4 fruit fly cellular contexts compared by ENCODE assay signal in genomic region chr3L:18640584-18641527, dm6.
TF ChIP-seq lines count a peak whose summit lies in the region.

No protein-coding gene starts in this region.

TF ChIP-seq in whole organism, adult, 20 proteins besides CTCF, POLR2A, EP300 and RAD21 (continued from another document):
- TF ChIP-seq cic (GFP tag; optimal IDR thresholded peaks at IDR 0.05; lab: Kevin White, UChicago): peak; percentile 94
- peak; percentile 83 for TF ChIP-seq pad (GFP tag; optimal IDR thresholded peaks at IDR 0.05; lab: Kevin White, UChicago)

TF ChIP-seq in whole organism, embryonic, 481 proteins besides CTCF, POLR2A, EP300 and RAD21 (continued from another document and continues in another):
- peak; percentile 98 for TF ChIP-seq tgo (GFP tag; IDR thresholded peaks at IDR 0.05; lab: Robert Waterston, UW)
- TF ChIP-seq grn (GFP tag; optimal IDR thresholded peaks at IDR 0.05; lab: Kevin White, UChicago): peak; percentile 16
- TF ChIP-seq pzg (GFP tag; optimal IDR thresholded peaks at IDR 0.05; lab: Kevin White, UChicago): peak; percentile 26
- peak; percentile 76 for TF ChIP-seq CG4617 (GFP tag; optimal IDR thresholded peaks at IDR 0.05; lab: Kevin White, UChicago; ENCODE audit: borderline replicate concordance)
- peak; percentile 96 for TF ChIP-seq grau (tag; optimal IDR thresholded peaks at IDR 0.05; lab: Kevin White, UChicago)
- peak; percentile 99 for TF ChIP-seq slbo (GFP tag; IDR thresholded peaks at IDR 0.05; lab: Robert Waterston, UW)
- peak; percentile 84 for TF ChIP-seq CG3163 (GFP tag; optimal IDR thresholded peaks at IDR 0.05; lab: Kevin White, UChicago)
- peak; percentile 96 for TF ChIP-seq gsb (GFP tag; IDR thresholded peaks at IDR 0.05; lab: Robert Waterston, UW)
- peak; percentile 93 for TF ChIP-seq emc (GFP tag; optimal IDR thresholded peaks at IDR 0.05; lab: Kevin White, UChicago)
- peak; percentile 82 for TF ChIP-seq NC2α (GFP tag; optimal IDR thresholded peaks at IDR 0.05; lab: Kevin White, UChicago)
- TF ChIP-seq insv (GFP tag; optimal IDR thresholded peaks at IDR 0.05; lab: Kevin White, UChicago): peak in 1 of 2 experiments; percentile 56
- TF ChIP-seq bbx (GFP tag; IDR thresholded peaks at IDR 0.05; lab: Robert Waterston, UW; ENCODE audit: partially characterized antibody): no peak
- TF ChIP-seq Lim3 (GFP tag; IDR thresholded peaks at IDR 0.05; lab: Robert Waterston, UW): peak; percentile 85
- peak; percentile 93 for TF ChIP-seq CG12659 (GFP tag; optimal IDR thresholded peaks at IDR 0.05; lab: Kevin White, UChicago)
- TF ChIP-seq B-H2 (GFP tag; optimal IDR thresholded peaks at IDR 0.05; lab: Kevin White, UChicago): peak; percentile 98
- TF ChIP-seq wor (GFP tag; IDR thresholded peaks at IDR 0.05; lab: Robert Waterston, UW): peak; percentile 91
- peak; percentile 93 for TF ChIP-seq CG12155 (GFP tag; optimal IDR thresholded peaks at IDR 0.05; lab: Kevin White, UChicago)
- TF ChIP-seq eve (GFP tag; optimal IDR thresholded peaks at IDR 0.05; lab: Kevin White, UChicago): peak in 1 of 2 experiments; percentile 92
- TF ChIP-seq mld (GFP tag; IDR thresholded peaks at IDR 0.05; lab: Robert Waterston, UW; ENCODE audit: partially characterized antibody): no peak
- peak; percentile 85 to 97 for TF ChIP-seq Hr51 (GFP tag; optimal IDR thresholded peaks at IDR 0.05; lab: Kevin White, UChicago)
- peak; percentile 66 for TF ChIP-seq CG3407 (GFP tag; optimal IDR thresholded peaks at IDR 0.05; lab: Kevin White, UChicago)
- peak; percentile 91 for TF ChIP-seq tin (GFP tag; optimal IDR thresholded peaks at IDR 0.05; lab: Kevin White, UChicago)
- TF ChIP-seq CG10267 (tag; optimal IDR thresholded peaks at IDR 0.05; lab: Kevin White, UChicago): peak; percentile 85
- no peak for TF ChIP-seq inv (GFP tag; IDR thresholded peaks at IDR 0.05; lab: Robert Waterston, UW; ENCODE audit: partially characterized antibody)
- peak; percentile 91 for TF ChIP-seq repo (GFP tag; optimal IDR thresholded peaks at IDR 0.05; lab: Kevin White, UChicago)
- TF ChIP-seq Dref (GFP tag; IDR thresholded peaks at IDR 0.05; lab: Robert Waterston, UW): no peak; the same call in 1 of the 2 replicates
- peak; percentile 97 for TF ChIP-seq Fer1 (GFP tag; optimal IDR thresholded peaks at IDR 0.05; lab: Kevin White, UChicago)
- TF ChIP-seq hkb (optimal IDR thresholded peaks at IDR 0.05; lab: Kevin White, UChicago): no peak
- TF ChIP-seq hkb (GFP tag; IDR thresholded peaks at IDR 0.05; lab: Robert Waterston, UW): peak; percentile 96
- TF ChIP-seq CG13123 (GFP tag; optimal IDR thresholded peaks at IDR 0.05; lab: Kevin White, UChicago): peak; percentile 68
- peak; percentile 97 for TF ChIP-seq CG11085 (GFP tag; IDR thresholded peaks at IDR 0.05; lab: Robert Waterston, UW)
- TF ChIP-seq luna (GFP tag; optimal IDR thresholded peaks at IDR 0.05; lab: Kevin White, UChicago): peak; percentile 95
- peak; percentile 88 for TF ChIP-seq ERR (GFP tag; optimal IDR thresholded peaks at IDR 0.05; lab: Kevin White, UChicago)
- peak; percentile 87 for TF ChIP-seq CG16815 (GFP tag; optimal IDR thresholded peaks at IDR 0.05; lab: Kevin White, UChicago)
- TF ChIP-seq Abd-B (GFP tag; optimal IDR thresholded peaks at IDR 0.05; lab: Kevin White, UChicago): peak; percentile 81
- TF ChIP-seq Hsf (GFP tag; optimal IDR thresholded peaks at IDR 0.05; lab: Kevin White, UChicago): peak; percentile 96
- peak; percentile 97 for TF ChIP-seq Nf-YA (GFP tag; IDR thresholded peaks at IDR 0.05; lab: Robert Waterston, UW)
- peak; percentile 23 for TF ChIP-seq trem (tag; optimal IDR thresholded peaks at IDR 0.05; lab: Kevin White, UChicago)
- TF ChIP-seq Ravus (GFP tag; IDR thresholded peaks at IDR 0.05; lab: Robert Waterston, UW): peak; percentile 94
- TF ChIP-seq gcm2 (GFP tag; optimal IDR thresholded peaks at IDR 0.05; lab: Kevin White, UChicago): peak; percentile 92
- TF ChIP-seq cato (GFP tag; optimal IDR thresholded peaks at IDR 0.05; lab: Kevin White, UChicago; ENCODE audit: borderline replicate concordance): peak; percentile 74
- peak; percentile 72 for TF ChIP-seq Antp (GFP tag; optimal IDR thresholded peaks at IDR 0.05; lab: Kevin White, UChicago)

TF ChIP-seq in whole organism, prepupa, 60 proteins besides CTCF, POLR2A, EP300 and RAD21 (continued from another document):
- TF ChIP-seq CG3032 (tag; optimal IDR thresholded peaks at IDR 0.05; lab: Kevin White, UChicago) (peak; percentile 75), CG6163 (GFP tag; IDR thresholded peaks at IDR 0.05; lab: Robert Waterston, UW) (peak; percentile 99), CG16779 (tag; optimal IDR thresholded peaks at IDR 0.05; lab: Kevin White, UChicago) (peak; percentile 81), fkh (GFP tag; optimal IDR thresholded peaks at IDR 0.05; lab: Kevin White, UChicago) (peak; percentile 54), svp (GFP tag; lab: Kevin White, UChicago) (peak; percentile 92), Blimp-1 (GFP tag; optimal IDR thresholded peaks at IDR 0.05; lab: Kevin White, UChicago) (peak; percentile 60), spab (GFP tag; optimal IDR thresholded peaks at IDR 0.05; lab: Kevin White, UChicago) (peak; percentile 69), CG6792 (GFP tag; optimal IDR thresholded peaks at IDR 0.05; lab: Kevin White, UChicago) (peak; percentile 76), net (GFP tag; optimal IDR thresholded peaks at IDR 0.05; lab: Kevin White, UChicago) (peak; percentile 87), Sox15 (GFP tag; optimal IDR thresholded peaks at IDR 0.05; lab: Kevin White, UChicago) (peak; percentile 88), CG11762 (GFP tag; optimal IDR thresholded peaks at IDR 0.05; lab: Kevin White, UChicago; ENCODE audit: insufficient read depth) (peak; percentile 88), dac (GFP tag; optimal IDR thresholded peaks at IDR 0.05; lab: Kevin White, UChicago) (peak; percentile 73), pdm3 (GFP tag; optimal IDR thresholded peaks at IDR 0.05; lab: Kevin White, UChicago) (peak; percentile 94), lz (GFP tag; optimal IDR thresholded peaks at IDR 0.05; lab: Kevin White, UChicago) (peak; percentile 84), Lpt (GFP tag; optimal IDR thresholded peaks at IDR 0.05; lab: Kevin White, UChicago) (peak; percentile 97), dsx (GFP tag; optimal IDR thresholded peaks at IDR 0.05; lab: Kevin White, UChicago; ENCODE audit: poor library complexity, severe bottlenecking) (peak; percentile 68), Hr38 (GFP tag; optimal IDR thresholded peaks at IDR 0.05; lab: Kevin White, UChicago) (peak; percentile 91), CG3919 (GFP tag; optimal IDR thresholded peaks at IDR 0.05; lab: Kevin White, UChicago) (peak; percentile 98), Hr4 (GFP tag; optimal IDR thresholded peaks at IDR 0.05; lab: Kevin White, UChicago) (peak; percentile 99), topi (GFP tag; optimal IDR thresholded peaks at IDR 0.05; lab: Kevin White, UChicago) (peak; percentile 92), CG31627 (GFP tag; optimal IDR thresholded peaks at IDR 0.05; lab: Kevin White, UChicago) (peak; percentile 94), CG8632 (GFP tag; optimal IDR thresholded peaks at IDR 0.05; lab: Kevin White, UChicago) (peak; percentile 83), OdsH (GFP tag; optimal IDR thresholded peaks at IDR 0.05; lab: Kevin White, UChicago) (peak; percentile 97), salr (GFP tag; optimal IDR thresholded peaks at IDR 0.05; lab: Kevin White, UChicago) (peak; percentile 74 to 92), vri (GFP tag; optimal IDR thresholded peaks at IDR 0.05; lab: Kevin White, UChicago) (peak; percentile 81), fd59A (GFP tag; optimal IDR thresholded peaks at IDR 0.05; lab: Kevin White, UChicago) (peak; percentile 72), CG4318 (GFP tag; optimal IDR thresholded peaks at IDR 0.05; lab: Kevin White, UChicago) (peak; percentile 95), CG6854 (GFP tag; optimal IDR thresholded peaks at IDR 0.05; lab: Kevin White, UChicago) (peak; percentile 56), CG6808 (GFP tag; optimal IDR thresholded peaks at IDR 0.05; lab: Kevin White, UChicago) (peak; percentile 68), CG8119 (GFP tag; IDR thresholded peaks at IDR 0.05; lab: Robert Waterston, UW) (peak; percentile 97), eg (GFP tag; IDR thresholded peaks at IDR 0.05; lab: Robert Waterston, UW) (peak; percentile 99), esn (GFP tag; optimal IDR thresholded peaks at IDR 0.05; lab: Kevin White, UChicago) (peak; percentile 88), fd85E (GFP tag; optimal IDR thresholded peaks at IDR 0.05; lab: Kevin White, UChicago) (peak; percentile 63), Ets21C (GFP tag; optimal IDR thresholded peaks at IDR 0.05; lab: Kevin White, UChicago) (peak; percentile 83), CG9139 (GFP tag; optimal IDR thresholded peaks at IDR 0.05; lab: Kevin White, UChicago) (peak; percentile 56), Gug (GFP tag; IDR thresholded peaks at IDR 0.05; lab: Robert Waterston, UW) (peak; percentile 98), CG10669 (GFP tag; optimal IDR thresholded peaks at IDR 0.05; lab: Kevin White, UChicago) (peak; percentile 68), ss (GFP tag; optimal IDR thresholded peaks at IDR 0.05; lab: Kevin White, UChicago) (peak; percentile 45 to 70), CG8319 (GFP tag; optimal IDR thresholded peaks at IDR 0.05; lab: Kevin White, UChicago) (peak; percentile 81), CG1621 (tag; optimal IDR thresholded peaks at IDR 0.05; lab: Kevin White, UChicago) (peak; percentile 71), CG10631 (GFP tag; optimal IDR thresholded peaks at IDR 0.05; lab: Kevin White, UChicago) (peak; percentile 84)

TF ChIP-seq in whole organism, wandering third instar larva, 38 proteins besides CTCF, POLR2A, EP300 and RAD21 (continued from another document):
- TF ChIP-seq CG9705 (GFP tag; optimal IDR thresholded peaks at IDR 0.05; lab: Kevin White, UChicago): peak; percentile 79
- peak; percentile 95 for TF ChIP-seq h (GFP tag; optimal IDR thresholded peaks at IDR 0.05; lab: Kevin White, UChicago)
- TF ChIP-seq Abd-B (GFP tag; optimal IDR thresholded peaks at IDR 0.05; lab: Kevin White, UChicago): no peak
- TF ChIP-seq foxo (GFP tag; optimal IDR thresholded peaks at IDR 0.05; lab: Kevin White, UChicago): peak; percentile 13 to 87
- peak; percentile 86 for TF ChIP-seq tai (GFP tag; optimal IDR thresholded peaks at IDR 0.05; lab: Kevin White, UChicago)
- peak; percentile 98 to 99 for TF ChIP-seq dl (GFP tag; optimal IDR thresholded peaks at IDR 0.05; lab: Kevin White, UChicago; ENCODE audit: insufficient read depth in 1 of 2, partially characterized antibody in 2 of 2)
- peak; percentile 70 for TF ChIP-seq Hr83 (GFP tag; optimal IDR thresholded peaks at IDR 0.05; lab: Kevin White, UChicago; ENCODE audit: poor library complexity, severe bottlenecking)
- TF ChIP-seq Dfd (GFP tag; optimal IDR thresholded peaks at IDR 0.05; lab: Kevin White, UChicago): peak; percentile 92
- no peak for TF ChIP-seq jim (GFP tag; optimal IDR thresholded peaks at IDR 0.05; lab: Kevin White, UChicago)
- no peak for TF ChIP-seq N (GFP tag; optimal IDR thresholded peaks at IDR 0.05; lab: Kevin White, UChicago)
- peak; percentile 33 for TF ChIP-seq Mio (GFP tag; optimal IDR thresholded peaks at IDR 0.05; lab: Kevin White, UChicago)
- TF ChIP-seq GATAd (GFP tag; optimal IDR thresholded peaks at IDR 0.05; lab: Kevin White, UChicago): peak; percentile 69
- TF ChIP-seq rgr (GFP tag; optimal IDR thresholded peaks at IDR 0.05; lab: Kevin White, UChicago): peak; percentile 94
- TF ChIP-seq usp (GFP tag; optimal IDR thresholded peaks at IDR 0.05; lab: Kevin White, UChicago): no peak
- peak; percentile 74 for TF ChIP-seq woc (GFP tag; optimal IDR thresholded peaks at IDR 0.05; lab: Kevin White, UChicago)
- TF ChIP-seq dsf (GFP tag; optimal IDR thresholded peaks at IDR 0.05; lab: Kevin White, UChicago; ENCODE audit: borderline replicate concordance): peak; percentile 56
